Fruit fly (Drosophila melanogaster) whole organism, prepupa: ENCODE data around the gene crn.
A peak's percentile ranks its signal among the peaks of the same experiment; 100 is the strongest.

Source experiments
- CG10631 ChIP-seq: fragments of 200-800 bp; sonication (Bioruptor generic); optimal IDR thresholded peaks from 2 replicates; lab custom pipeline; 2016; ENCODE audit warnings: missing biosample characterization, missing genetic modification characterization
- CG10669 ChIP-seq: fragments of 200-800 bp; sonication (Bioruptor generic); optimal IDR thresholded peaks from 3 replicates; lab custom pipeline; 2018; ENCODE audit warnings: missing biosample characterization, mild to moderate bottlenecking, missing genetic modification characterization, moderate library complexity
- CG11294 ChIP-seq: fragments of 200-800 bp; sonication (Bioruptor generic); IDR thresholded peaks from 2 replicates; pipeline ENCODE4 v1.3.6; 2022; ENCODE audit warnings: missing biosample characterization, missing genetic modification characterization
- CG11762 ChIP-seq: fragments of 200-800 bp; sonication (Bioruptor generic); optimal IDR thresholded peaks from 3 replicates; lab custom pipeline; 2016; ENCODE audit warnings: missing biosample characterization, missing genetic modification characterization; ENCODE audit not compliant: insufficient read depth
- CG11902 ChIP-seq: fragments of 200-800 bp; sonication (Bioruptor generic); optimal IDR thresholded peaks from 3 replicates; lab custom pipeline; 2016; ENCODE audit warnings: missing biosample characterization, missing genetic modification characterization
- CG15336 ChIP-seq: fragments of 200-800 bp; sonication (Bioruptor generic); IDR thresholded peaks from 2 replicates; pipeline ENCODE4 v1.3.6; 2022; ENCODE audit warnings: missing biosample characterization, missing genetic modification characterization
- CG1621 ChIP-seq: fragments of 200-800 bp; sonication (Bioruptor generic); optimal IDR thresholded peaks from 3 replicates; lab custom pipeline; 2018; ENCODE audit warnings: missing biosample characterization, mild to moderate bottlenecking, missing genetic modification characterization
- CG16779 ChIP-seq: fragments of 200-800 bp; sonication (Bioruptor generic); optimal IDR thresholded peaks from 3 replicates; lab custom pipeline; 2017; ENCODE audit warnings: missing biosample characterization, mild to moderate bottlenecking, missing genetic modification characterization
- CG3032 ChIP-seq: fragments of 200-800 bp; optimal IDR thresholded peaks from 2 replicates; lab custom pipeline; 2019; ENCODE audit warnings: missing biosample characterization, mild to moderate bottlenecking, missing genetic modification characterization, moderate library complexity
- CG31627 ChIP-seq: fragments of 200-800 bp; sonication (Bioruptor generic); optimal IDR thresholded peaks from 3 replicates; lab custom pipeline; 2016; ENCODE audit warnings: missing biosample characterization, missing genetic modification characterization
- CG32006 ChIP-seq: fragments of 200-800 bp; sonication (Bioruptor generic); optimal IDR thresholded peaks from 3 replicates; lab custom pipeline; 2017; ENCODE audit warnings: missing biosample characterization, mild to moderate bottlenecking, missing genetic modification characterization
- CG34406 ChIP-seq: fragments of 200-800 bp; sonication (Bioruptor generic); optimal IDR thresholded peaks from 3 replicates; lab custom pipeline; 2016; ENCODE audit warnings: missing biosample characterization, missing genetic modification characterization
- CG3919 ChIP-seq: fragments of 200-800 bp; sonication (Bioruptor generic); optimal IDR thresholded peaks from 3 replicates; lab custom pipeline; 2016; ENCODE audit warnings: missing biosample characterization, missing genetic modification characterization
- CG4318 ChIP-seq: fragments of 200-800 bp; sonication (Bioruptor generic); optimal IDR thresholded peaks from 3 replicates; lab custom pipeline; 2017; ENCODE audit warnings: missing biosample characterization, mild to moderate bottlenecking, missing genetic modification characterization
- CG6163 ChIP-seq: fragments of 200-800 bp; sonication (Bioruptor generic); IDR thresholded peaks from 3 replicates; pipeline ENCODE4 v1.3.6; 2022; ENCODE audit warnings: missing biosample characterization, missing genetic modification characterization
- CG6276 ChIP-seq: fragments of 200-800 bp; sonication (Bioruptor generic); optimal IDR thresholded peaks from 2 replicates; lab custom pipeline; 2017; ENCODE audit warnings: missing biosample characterization, mild to moderate bottlenecking, missing genetic modification characterization
- CG6792 ChIP-seq: fragments of 200-800 bp; sonication (Bioruptor generic); optimal IDR thresholded peaks from 3 replicates; lab custom pipeline; 2016; ENCODE audit warnings: missing biosample characterization, missing genetic modification characterization
- CG6808 ChIP-seq: fragments of 200-800 bp; sonication (Bioruptor generic); optimal IDR thresholded peaks from 3 replicates; lab custom pipeline; 2017; ENCODE audit warnings: missing biosample characterization, missing genetic modification characterization, mild to moderate bottlenecking, moderate library complexity, missing genetic modification reagents
- CG6854 ChIP-seq: fragments of 200-800 bp; sonication (Bioruptor generic); optimal IDR thresholded peaks from 2 replicates; lab custom pipeline; 2017; ENCODE audit warnings: missing biosample characterization, mild to moderate bottlenecking, missing genetic modification characterization
- CG7368 ChIP-seq: fragments of 200-800 bp; sonication (Bioruptor generic); optimal IDR thresholded peaks from 3 replicates; lab custom pipeline; 2016; ENCODE audit warnings: missing biosample characterization, missing genetic modification characterization
- CG8119 ChIP-seq: fragments of 200-800 bp; sonication (Bioruptor generic); IDR thresholded peaks from 3 replicates; pipeline ENCODE4 v1.3.6; 2022; ENCODE audit warnings: missing biosample characterization, missing genetic modification characterization
- CG8319 ChIP-seq: fragments of 200-800 bp; sonication (Bioruptor generic); optimal IDR thresholded peaks from 3 replicates; lab custom pipeline; 2016; ENCODE audit warnings: missing biosample characterization, missing genetic modification characterization
- Eip78C ChIP-seq: fragments of 200-800 bp; sonication (Bioruptor generic); peaks from one replicate; lab custom pipeline; 2016; ENCODE audit warnings: missing biosample characterization, missing genetic modification characterization
- Eip93F ChIP-seq: fragments of 200-800 bp; sonication (Bioruptor generic); optimal IDR thresholded peaks from 2 replicates; lab custom pipeline; 2016; ENCODE audit warnings: missing biosample characterization, mild to moderate bottlenecking, missing genetic modification characterization
- Ets21C ChIP-seq: fragments of 200-800 bp; sonication (Bioruptor generic); optimal IDR thresholded peaks from 3 replicates; lab custom pipeline; 2016; ENCODE audit warnings: missing biosample characterization, missing genetic modification characterization
- Gug ChIP-seq: fragments of 200-800 bp; sonication (Bioruptor generic); IDR thresholded peaks from 2 replicates; pipeline ENCODE4 v1.3.6; 2022; ENCODE audit warnings: missing biosample characterization, missing genetic modification characterization
- Hr38 ChIP-seq: sonication (Bioruptor generic); optimal IDR thresholded peaks from 2 replicates; lab custom pipeline; 2016; ENCODE audit warnings: missing biosample characterization, missing genetic modification characterization
- Hr39 ChIP-seq: fragments of 200-800 bp; sonication (Bioruptor generic); optimal IDR thresholded peaks from 2 replicates; lab custom pipeline; 2016; ENCODE audit warnings: missing biosample characterization, missing genetic modification characterization
- Hr4 ChIP-seq: fragments of 200-800 bp; sonication (Bioruptor generic); optimal IDR thresholded peaks from 3 replicates; lab custom pipeline; 2016; ENCODE audit warnings: missing biosample characterization, missing genetic modification characterization
- Lpt ChIP-seq: fragments of 200-800 bp; sonication (Bioruptor generic); optimal IDR thresholded peaks from 3 replicates; lab custom pipeline; 2016; ENCODE audit warnings: missing biosample characterization, missing genetic modification characterization
- OdsH ChIP-seq: fragments of 200-800 bp; sonication (Bioruptor generic); optimal IDR thresholded peaks from 3 replicates; lab custom pipeline; 2016; ENCODE audit warnings: missing biosample characterization, missing genetic modification characterization
- Smox ChIP-seq: fragments of 200-800 bp; sonication (Bioruptor generic); optimal IDR thresholded peaks from 3 replicates; lab custom pipeline; 2016; ENCODE audit warnings: missing biosample characterization, missing genetic modification characterization
- Sox102F ChIP-seq: fragments of 200-800 bp; sonication (Bioruptor generic); optimal IDR thresholded peaks from 2 replicates; lab custom pipeline; 2016; ENCODE audit warnings: missing biosample characterization, mild to moderate bottlenecking, missing genetic modification characterization
- Sox14 ChIP-seq: fragments of 200-800 bp; sonication (Bioruptor generic); optimal IDR thresholded peaks from 3 replicates; lab custom pipeline; 2016; ENCODE audit warnings: missing biosample characterization, missing genetic modification characterization
- Sox15 ChIP-seq: fragments of 200-800 bp; sonication (Bioruptor generic); optimal IDR thresholded peaks from 3 replicates; lab custom pipeline; 2016; ENCODE audit warnings: missing biosample characterization, missing genetic modification characterization
- achi ChIP-seq: fragments of 200-800 bp; sonication (Bioruptor generic); optimal IDR thresholded peaks from 3 replicates; lab custom pipeline; 2016; ENCODE audit warnings: missing biosample characterization, missing genetic modification characterization
- acj6 ChIP-seq: fragments of 200-800 bp; sonication (Bioruptor generic); optimal IDR thresholded peaks from 3 replicates; lab custom pipeline; 2016; ENCODE audit warnings: missing biosample characterization, missing genetic modification characterization
- dac ChIP-seq: fragments of 200-800 bp; sonication (Bioruptor generic); optimal IDR thresholded peaks from 2 replicates; lab custom pipeline; 2017; ENCODE audit warnings: missing biosample characterization, mild to moderate bottlenecking, missing genetic modification characterization
- eg ChIP-seq: fragments of 200-800 bp; sonication (Bioruptor generic); IDR thresholded peaks from 3 replicates; pipeline ENCODE4 v1.3.6; 2022; ENCODE audit warnings: missing biosample characterization, missing genetic modification characterization
- esn ChIP-seq: fragments of 200-800 bp; sonication (Bioruptor generic); optimal IDR thresholded peaks from 2 replicates; lab custom pipeline; 2016; ENCODE audit warnings: missing biosample characterization, mild to moderate bottlenecking, missing genetic modification characterization, moderate library complexity
- fd59A ChIP-seq: fragments of 200-800 bp; sonication (Bioruptor generic); optimal IDR thresholded peaks from 2 replicates; lab custom pipeline; 2017; ENCODE audit warnings: missing biosample characterization, mild to moderate bottlenecking, missing genetic modification characterization, missing genetic modification reagents
- fd85E ChIP-seq: fragments of 200-800 bp; sonication (Bioruptor generic); optimal IDR thresholded peaks from 3 replicates; lab custom pipeline; 2016; ENCODE audit warnings: missing biosample characterization, missing genetic modification characterization
- fkh ChIP-seq: fragments of 200-800 bp; sonication (Bioruptor generic); optimal IDR thresholded peaks from 3 replicates; lab custom pipeline; 2017; ENCODE audit warnings: missing biosample characterization, mild to moderate bottlenecking, missing genetic modification characterization, moderate library complexity
- lz ChIP-seq: fragments of 200-800 bp; sonication (Bioruptor generic); optimal IDR thresholded peaks from 3 replicates; lab custom pipeline; 2016; ENCODE audit warnings: missing biosample characterization, missing genetic modification characterization
- net ChIP-seq: fragments of 200-800 bp; sonication (Bioruptor generic); optimal IDR thresholded peaks from 3 replicates; lab custom pipeline; 2016; ENCODE audit warnings: missing biosample characterization, missing genetic modification characterization
- pdm3 ChIP-seq: fragments of 200-800 bp; sonication (Bioruptor generic); optimal IDR thresholded peaks from 3 replicates; lab custom pipeline; 2016; ENCODE audit warnings: missing biosample characterization, missing genetic modification characterization
- salr ChIP-seq, 2 experiments: fragments of 200-800 bp; sonication (Bioruptor generic); optimal IDR thresholded peaks; 3 replicates each; lab custom pipeline; 2016 to 2018; ENCODE audit warnings: missing biosample characterization in 2 of 2, missing genetic modification characterization in 2 of 2, mild to moderate bottlenecking in 1 of 2
- spab ChIP-seq: fragments of 200-800 bp; sonication (Bioruptor generic); optimal IDR thresholded peaks from 2 replicates; lab custom pipeline; 2017; ENCODE audit warnings: missing biosample characterization, mild to moderate bottlenecking, missing genetic modification characterization, missing genetic modification reagents
- ss ChIP-seq, 2 experiments: fragments of 200-800 bp; sonication (Bioruptor generic); optimal IDR thresholded peaks; 2 replicates in 1 of 2; 3 replicates in 1 of 2; lab custom pipeline; 2017 to 2018; ENCODE audit warnings: mild to moderate bottlenecking in 2 of 2, missing biosample characterization in 2 of 2, missing genetic modification characterization in 2 of 2, moderate library complexity in 1 of 2
- svp ChIP-seq: fragments of 200-800 bp; sonication (Bioruptor generic); peaks from one replicate; lab custom pipeline; 2016; ENCODE audit warnings: missing biosample characterization, missing genetic modification characterization
- topi ChIP-seq: fragments of 200-800 bp; sonication (Bioruptor generic); optimal IDR thresholded peaks from 3 replicates; lab custom pipeline; 2016; ENCODE audit warnings: missing biosample characterization, missing genetic modification characterization
- vri ChIP-seq: fragments of 200-800 bp; sonication (Bioruptor generic); optimal IDR thresholded peaks from 3 replicates; lab custom pipeline; 2016; ENCODE audit warnings: missing biosample characterization, mild to moderate bottlenecking, missing genetic modification characterization

crn gene

dm6 chrX:2222181-2222790 is 27.5 kb downstream of the crn start, which contains the start of gene Vinc:
TSS of gene Vinc (minus strand) at chrX:2222567.
- TF ChIP-seq net, result peak; percentile 89
- peak; percentile 56 for TF ChIP-seq vri (GFP tag; lab: Kevin White, UChicago)
- peak; percentile 96 for TF ChIP-seq svp (GFP tag; lab: Kevin White, UChicago)
- TF ChIP-seq Ets21C (GFP tag; lab: Kevin White, UChicago), result peak; percentile 68
- peak; percentile 69 for TF ChIP-seq fd59A (GFP tag; lab: Kevin White, UChicago)
- TF ChIP-seq CG11762 (GFP tag; lab: Kevin White, UChicago), result peak; percentile 91
- peak; percentile 79 for TF ChIP-seq CG11902 (GFP tag; lab: Kevin White, UChicago)
- TF ChIP-seq esn (GFP tag; lab: Kevin White, UChicago), result peak; percentile 84
- TF ChIP-seq fd85E (GFP tag; lab: Kevin White, UChicago), result no peak
- TF ChIP-seq CG6808, result peak; percentile 93
- TF ChIP-seq CG11294 (GFP tag; lab: Robert Waterston, UW), result peak; percentile 66; the same call in 1 of the 2 replicates
- no peak for TF ChIP-seq Hr4 (GFP tag; lab: Kevin White, UChicago)
- no peak for TF ChIP-seq Smox (GFP tag; lab: Kevin White, UChicago)
- TF ChIP-seq CG6276 (GFP tag; lab: Kevin White, UChicago), result peak; percentile 91
- peak; percentile 97 for TF ChIP-seq Eip78C (GFP tag; lab: Kevin White, UChicago)
- peak; percentile 82 for TF ChIP-seq Gug (GFP tag; lab: Robert Waterston, UW)
- TF ChIP-seq topi (GFP tag; lab: Kevin White, UChicago), result peak; percentile 90
- TF ChIP-seq spab, result peak; percentile 87
- TF ChIP-seq CG8319 (GFP tag; lab: Kevin White, UChicago), result peak; percentile 85
- TF ChIP-seq CG15336, result peak; percentile 77
- TF ChIP-seq Eip93F (GFP tag; lab: Kevin White, UChicago), result peak; percentile 85
- TF ChIP-seq acj6 (GFP tag; lab: Kevin White, UChicago), result no peak
- peak; percentile 90 for TF ChIP-seq CG3919 (GFP tag; lab: Kevin White, UChicago)
- TF ChIP-seq salr (GFP tag; optimal IDR thresholded peaks at IDR 0.05; lab: Kevin White, UChicago), result peak in 1 of 2 experiments; percentile 37
- peak; percentile 79 for TF ChIP-seq Hr39 (GFP tag; lab: Kevin White, UChicago)
- TF ChIP-seq CG1621 (tag; lab: Kevin White, UChicago), result peak; percentile 73
- TF ChIP-seq pdm3 (GFP tag; lab: Kevin White, UChicago), result no peak
- no peak for TF ChIP-seq OdsH
- TF ChIP-seq Sox14 (GFP tag; lab: Kevin White, UChicago), result peak; percentile 82
- peak; percentile 84 for TF ChIP-seq CG6163
- peak; percentile 93 for TF ChIP-seq CG10669 (GFP tag; lab: Kevin White, UChicago)
- TF ChIP-seq eg (GFP tag; lab: Robert Waterston, UW), result peak; percentile 86
- TF ChIP-seq Sox102F, result no peak
- TF ChIP-seq CG6792 (GFP tag; lab: Kevin White, UChicago), result peak; percentile 81
- TF ChIP-seq lz (GFP tag; lab: Kevin White, UChicago), result peak; percentile 77
- peak; percentile 58 for TF ChIP-seq dac (GFP tag; lab: Kevin White, UChicago)
- peak; percentile 95 for TF ChIP-seq fkh (GFP tag; lab: Kevin White, UChicago)
- TF ChIP-seq CG32006 (GFP tag; lab: Kevin White, UChicago), result peak; percentile 78
- TF ChIP-seq CG3032 (tag; lab: Kevin White, UChicago), result peak; percentile 92
- TF ChIP-seq CG4318, result no peak
- peak; percentile 70 for TF ChIP-seq Lpt (GFP tag; lab: Kevin White, UChicago)
- peak; percentile 89 to 93 for TF ChIP-seq ss (GFP tag; optimal IDR thresholded peaks at IDR 0.05; lab: Kevin White, UChicago)
- TF ChIP-seq CG16779 (tag; lab: Kevin White, UChicago), result peak; percentile 91
- TF ChIP-seq CG6854 (GFP tag; lab: Kevin White, UChicago), result peak; percentile 80
- TF ChIP-seq CG7368, result peak; percentile 93
- TF ChIP-seq CG31627 (GFP tag; lab: Kevin White, UChicago), result peak; percentile 74
- no peak for TF ChIP-seq CG10631 (GFP tag; lab: Kevin White, UChicago)
- TF ChIP-seq CG8119 (GFP tag; lab: Robert Waterston, UW), result peak; percentile 84
- TF ChIP-seq achi, result no peak
- peak; percentile 73 for TF ChIP-seq CG34406
- TF ChIP-seq Hr38 (GFP tag; lab: Kevin White, UChicago), result no peak
- peak; percentile 67 for TF ChIP-seq Sox15
